Worm (Caenorhabditis elegans) whole organism, L4/young adult: ENCODE measurements around the gene C16A3.6.

Experiments used
- W03F9.2 ChIP-seq: fragments of 150-350 bp; optimal IDR thresholded peaks from 2 replicates; lab custom pipeline; 2014; ENCODE audit warnings: missing biosample characterization, missing genetic modification characterization
- dao-5 ChIP-seq: sonication (generic microtip); optimal IDR thresholded peaks from 2 replicates; lab custom pipeline; 2016; ENCODE audit warnings: missing genotype, missing genetic modification characterization, moderate library complexity, missing compliant biosample characterization

DNA sequence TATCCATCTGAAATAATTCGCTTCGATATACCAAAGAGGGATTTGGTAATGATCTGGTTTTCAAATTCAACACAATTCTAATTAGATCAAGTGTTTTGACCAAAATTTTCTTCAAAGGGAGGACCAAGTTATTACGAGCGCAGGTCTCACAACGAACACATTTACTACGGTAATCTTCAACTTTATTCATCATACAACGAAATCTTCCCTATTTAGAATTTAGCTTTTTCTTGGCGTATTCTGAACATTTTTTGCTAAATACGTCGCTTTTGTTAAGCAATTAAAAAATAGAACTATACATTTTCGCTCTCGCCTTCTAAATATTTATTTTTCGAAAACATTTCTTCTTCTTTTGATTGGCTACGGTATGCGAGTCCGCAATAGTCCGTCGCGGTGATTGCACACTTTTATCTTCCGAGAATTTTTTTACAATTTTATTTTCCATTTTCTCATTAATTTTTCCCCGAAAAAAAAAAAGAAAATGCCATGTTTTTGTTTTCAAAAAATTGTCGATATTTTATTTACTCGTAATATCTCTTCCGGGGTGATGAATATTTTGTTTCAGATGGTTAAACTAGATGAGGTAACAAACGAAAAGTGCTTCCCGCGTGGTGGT lies 4.1 kb downstream of the C16A3.6 start, which contains the start of gene let-716:
- TF ChIP-seq dao-5 (tag; lab: Kevin White, UChicago) (no peak), W03F9.2 (tag; lab: Kevin White, UChicago) (no peak)
